Fruit fly (Drosophila melanogaster) whole organism, embryonic: ENCODE measurements around the gene CG2972.

Experiments
- Rfx ChIP-seq: fragments of 200-800 bp; sonication (Bioruptor generic); IDR thresholded peaks from 2 replicates; pipeline ENCODE4 v1.3.6; 2022; ENCODE audit warnings: missing biosample characterization, missing genetic modification characterization
- fu2 ChIP-seq: fragments of 200-800 bp; sonication (Bioruptor generic); optimal IDR thresholded peaks from 2 replicates; lab custom pipeline; 2016; ENCODE audit warnings: missing biosample characterization, missing genetic modification characterization
- onecut ChIP-seq: fragments of 200-800 bp; sonication (Bioruptor generic); IDR thresholded peaks from 2 replicates; pipeline ENCODE4 v1.3.6; 2022; ENCODE audit warnings: missing biosample characterization, missing genetic modification characterization

dm6 chrX:10108286-10108685, 25.3 kb downstream of the CG2972 start:
- no peak for TF ChIP-seq Rfx (GFP tag; lab: Robert Waterston, UW)
- no peak for TF ChIP-seq fu2
- TF ChIP-seq onecut (GFP tag; lab: Robert Waterston, UW): no peak
